Fruit fly (Drosophila melanogaster): Measurements from ENCODE around the gene ttk.

ttk gene

DNA sequence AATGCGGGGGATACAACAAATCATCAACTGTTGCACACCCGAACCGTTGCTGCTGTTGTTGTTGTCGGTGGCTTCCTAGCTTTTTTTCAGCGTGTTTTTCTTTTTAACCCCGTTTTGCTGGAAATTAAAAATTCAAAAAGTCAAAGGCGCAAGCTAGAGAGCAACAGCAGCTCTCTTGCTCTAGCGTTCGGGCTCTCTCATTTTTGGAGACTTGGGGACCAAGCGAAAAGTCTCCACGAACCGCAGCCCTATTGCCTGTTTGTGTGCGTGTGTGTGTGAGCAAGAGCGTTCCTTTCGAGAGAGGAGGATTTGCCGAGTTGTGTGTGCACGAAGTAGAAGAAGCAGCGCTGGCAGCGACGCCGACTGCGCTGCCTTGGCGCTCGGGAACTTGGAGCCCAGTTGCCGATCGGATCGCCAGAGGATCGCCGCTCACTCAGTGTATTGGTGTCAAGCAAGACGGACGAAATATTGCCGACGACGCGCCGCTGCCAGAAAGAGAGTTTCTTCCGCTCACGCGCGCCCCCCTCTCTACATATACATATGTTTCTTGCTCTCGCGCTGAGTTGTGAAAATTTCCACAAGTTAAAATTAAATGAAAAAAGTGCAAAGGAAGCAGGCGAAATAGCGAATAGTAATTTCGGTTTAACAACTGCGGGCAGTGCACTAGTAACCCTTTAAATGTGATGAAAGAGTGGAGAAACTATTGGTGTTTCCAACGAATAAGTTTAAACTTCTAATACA is 11.1 kb downstream of the ttk start (continued):
- TF ChIP-seq CG1603 (tag; optimal IDR thresholded peaks at IDR 0.05), result peak; percentile 15
- TF ChIP-seq gem (tag; optimal IDR thresholded peaks at IDR 0.05), result peak; percentile 39
- TF ChIP-seq stc (GFP tag; IDR thresholded peaks at IDR 0.05), result peak; percentile 9; the same call in 1 of the 2 replicates
- TF ChIP-seq yki (optimal IDR thresholded peaks at IDR 0.05), result peak; percentile 46
- no peak for TF ChIP-seq CoRest (tag; optimal IDR thresholded peaks at IDR 0.05)
- TF ChIP-seq sqz (GFP tag; optimal IDR thresholded peaks at IDR 0.05), result no peak
- TF ChIP-seq tna (GFP tag; IDR thresholded peaks at IDR 0.05; ENCODE audit: partially characterized antibody), result 0 out of 2 replicates have a peak, but pooled peaks have one; percentile 11
- no peak for TF ChIP-seq lmd (GFP tag; IDR thresholded peaks at IDR 0.05)
- peak; percentile 98 for TF ChIP-seq Adf1 (GFP tag; IDR thresholded peaks at IDR 0.05)
- no peak for TF ChIP-seq pita (GFP tag; optimal IDR thresholded peaks at IDR 0.05)
- TF ChIP-seq Fer1 (GFP tag; optimal IDR thresholded peaks at IDR 0.05), result peak; percentile 26
- 0 out of 2 replicates have a peak, but pooled peaks have one; percentile 41 for TF ChIP-seq CG32532 (GFP tag; IDR thresholded peaks at IDR 0.05)
- peak; percentile 23; the same call in 1 of the 2 replicates for TF ChIP-seq CG6689 (GFP tag; IDR thresholded peaks at IDR 0.05)
- peak; percentile 47; the same call in 1 of the 3 replicates for TF ChIP-seq sr (GFP tag; IDR thresholded peaks at IDR 0.05)
- no peak for TF ChIP-seq lov (optimal IDR thresholded peaks at IDR 0.05)
- peak; percentile 59; the same call in 1 of the 3 replicates for TF ChIP-seq lov (GFP tag; IDR thresholded peaks at IDR 0.05)
- TF ChIP-seq Hr39 (optimal IDR thresholded peaks at IDR 0.05), result no peak
- TF ChIP-seq vvl (GFP tag; IDR thresholded peaks at IDR 0.05), result peak; percentile 66; the same call in 1 of the 2 replicates
- no peak for TF ChIP-seq NC2α (GFP tag; optimal IDR thresholded peaks at IDR 0.05)
- TF ChIP-seq Nf-YA (GFP tag; IDR thresholded peaks at IDR 0.05), result 0 out of 2 replicates have a peak, but pooled peaks have one; percentile 9
- TF ChIP-seq CG18599 (GFP tag; optimal IDR thresholded peaks at IDR 0.05), result peak; percentile 29
- TF ChIP-seq CG1024 (GFP tag; IDR thresholded peaks at IDR 0.05), result no peak; the same call in 1 of the 2 replicates
- no peak for TF ChIP-seq zen (tag; optimal IDR thresholded peaks at IDR 0.05)
- peak; percentile 85 for TF ChIP-seq pros (GFP tag; optimal IDR thresholded peaks at IDR 0.05)
- TF ChIP-seq bbx (GFP tag; IDR thresholded peaks at IDR 0.05; ENCODE audit: partially characterized antibody), result 0 out of 2 replicates have a peak, but pooled peaks have one; percentile 9
- no peak for TF ChIP-seq MTF-1 (GFP tag; optimal IDR thresholded peaks at IDR 0.05; ENCODE audit: borderline replicate concordance)
- 0 out of 2 replicates have a peak, but pooled peaks have one; percentile 4 for TF ChIP-seq CG17328 (GFP tag; IDR thresholded peaks at IDR 0.05)
- no peak for TF ChIP-seq CG7963 (GFP tag; IDR thresholded peaks at IDR 0.05; ENCODE audit: partially characterized antibody)
- TF ChIP-seq mirr (GFP tag; optimal IDR thresholded peaks at IDR 0.05), result peak; percentile 5
- no peak for TF ChIP-seq wdn (GFP tag; IDR thresholded peaks at IDR 0.05)
- TF ChIP-seq Jarid2 (GFP tag; optimal IDR thresholded peaks at IDR 0.05), result peak; percentile 74
- peak; percentile 8 for TF ChIP-seq lilli (GFP tag; optimal IDR thresholded peaks at IDR 0.05)
- peak; percentile 95 for TF ChIP-seq CG4360 (GFP tag; IDR thresholded peaks at IDR 0.05)
- TF ChIP-seq pzg (GFP tag; optimal IDR thresholded peaks at IDR 0.05), result no peak
- TF ChIP-seq rib (GFP tag; IDR thresholded peaks at IDR 0.05), result 0 out of 2 replicates have a peak, but pooled peaks have one; percentile 15
- no peak for TF ChIP-seq disco-r (GFP tag; optimal IDR thresholded peaks at IDR 0.05)
- peak; percentile 70; the same call in 2 of the 3 replicates for TF ChIP-seq ci (GFP tag; IDR thresholded peaks at IDR 0.05)
- TF ChIP-seq dysf (GFP tag; IDR thresholded peaks at IDR 0.05), result 0 out of 3 replicates have a peak, but pooled peaks have one; percentile 23
- 0 out of 2 replicates have a peak, but pooled peaks have one; percentile 11 for TF ChIP-seq Atf6 (GFP tag; IDR thresholded peaks at IDR 0.05)
- 0 out of 2 replicates have a peak, but pooled peaks have one; percentile 9 for TF ChIP-seq ttk (GFP tag; IDR thresholded peaks at IDR 0.05)
- TF ChIP-seq BtbVII (GFP tag; optimal IDR thresholded peaks at IDR 0.05), result no peak
- TF ChIP-seq trh (GFP tag; optimal IDR thresholded peaks at IDR 0.05), result no peak
- TF ChIP-seq caup (GFP tag; optimal IDR thresholded peaks at IDR 0.05; ENCODE audit: severe bottlenecking), result peak; percentile 9
- no peak for TF ChIP-seq CG3847 (GFP tag; IDR thresholded peaks at IDR 0.05)
- TF ChIP-seq tll (GFP tag; optimal IDR thresholded peaks at IDR 0.05), result peak in 1 of 2 experiments; percentile 11
- 0 out of 4 replicates have a peak, but pooled peaks have one; percentile 17 for TF ChIP-seq Dll (GFP tag; IDR thresholded peaks at IDR 0.05; ENCODE audit: partially characterized antibody)
- TF ChIP-seq CG14441 (GFP tag; IDR thresholded peaks at IDR 0.05), result 0 out of 2 replicates have a peak, but pooled peaks have one; percentile 17
- peak; percentile 31 for TF ChIP-seq her (GFP tag; optimal IDR thresholded peaks at IDR 0.05)

Data from whole organism, embryonic.